Worm (Caenorhabditis elegans) whole organism, dauer: ENCODE data around the gene ZC190.6.
"Not testable (repeated sequence)": the region's sequence is repeated elsewhere in the genome, so short reads cannot be mapped to it uniquely, and the experiment has no call there.

Experiments used
- unc-62 ChIP-seq: sonication (generic microtip); optimal IDR thresholded peaks from 2 replicates; lab custom pipeline; 2017; ENCODE audit warnings: missing biosample characterization, missing genetic modification reagents, missing genetic modification characterization

ZC190.6 gene

ce11 chrV:8677193-8677592 lies at the start of gene ZC190.6:
Gene ZC190.6 (minus strand): TSS chrV:8677293.
- no peak for TF ChIP-seq unc-62

DNA sequence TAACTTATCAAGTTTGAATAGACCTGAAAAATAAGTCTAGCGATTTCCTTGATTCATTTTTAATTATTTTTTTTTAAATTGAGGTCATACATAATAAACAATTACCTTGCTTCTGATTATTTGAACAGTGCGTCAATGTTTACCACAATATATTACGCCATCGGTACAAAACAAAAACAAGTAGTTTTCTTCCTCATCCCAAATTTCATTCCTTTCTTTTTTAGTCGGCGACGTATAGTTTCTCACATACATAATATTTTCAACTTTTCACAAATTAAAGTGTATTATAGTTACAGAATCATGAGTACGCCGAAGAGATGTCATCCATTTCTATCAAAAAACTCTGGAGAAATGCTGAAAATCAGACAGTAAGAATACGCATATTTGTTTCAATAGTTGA lies 49.1 kb upstream of the ZC190.6 start, which contains the start of gene droe-8:
droe-8 (plus strand) TSS at position 301 of the 400 bp plus-strand sequence.
- TF ChIP-seq unc-62: not testable (repeated sequence)

DNA sequence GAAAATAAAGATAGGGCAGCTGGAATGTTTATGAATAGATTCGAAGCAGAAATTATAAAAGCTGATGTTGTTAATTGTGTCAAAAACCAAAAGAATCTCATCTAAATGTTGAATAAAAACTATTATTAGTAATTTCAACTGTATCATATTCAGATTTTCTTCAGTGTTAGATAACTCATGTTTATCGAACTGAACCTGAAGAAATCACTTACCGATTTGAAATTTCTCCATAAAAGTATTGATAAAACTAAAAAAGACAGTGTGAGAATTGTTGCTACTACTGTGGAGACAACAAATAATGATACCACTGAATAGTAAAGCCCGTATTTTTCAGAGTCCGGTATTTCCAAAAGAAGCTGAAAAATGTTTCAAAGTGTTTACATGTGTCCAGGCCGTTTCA lies 45.1 kb upstream of the ZC190.6 start, which contains the start of gene ZC196.8:
ZC196.8 (minus strand) TSS at position 101 of the 400 bp plus-strand sequence.
- not testable (repeated sequence) for TF ChIP-seq unc-62

DNA sequence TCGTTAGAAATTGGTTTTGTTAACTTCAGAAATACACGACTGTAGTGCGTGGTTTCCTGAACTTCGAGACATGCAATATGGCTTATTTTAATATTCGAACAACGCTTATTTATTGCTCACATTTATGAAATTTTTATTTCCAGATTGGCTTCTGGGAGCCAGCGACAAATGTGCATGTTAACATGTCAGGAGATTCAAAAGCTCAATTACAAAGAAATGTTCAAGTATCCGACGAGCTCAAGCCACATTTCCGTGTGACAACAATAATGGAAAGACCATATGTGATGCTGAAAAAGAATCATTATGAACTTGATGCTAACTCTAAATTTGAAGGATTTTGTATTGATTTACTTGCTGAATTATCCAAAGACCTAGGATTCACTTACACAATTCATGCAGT lies 41.3 kb upstream of the ZC190.6 start:
- no peak for TF ChIP-seq unc-62

DNA sequence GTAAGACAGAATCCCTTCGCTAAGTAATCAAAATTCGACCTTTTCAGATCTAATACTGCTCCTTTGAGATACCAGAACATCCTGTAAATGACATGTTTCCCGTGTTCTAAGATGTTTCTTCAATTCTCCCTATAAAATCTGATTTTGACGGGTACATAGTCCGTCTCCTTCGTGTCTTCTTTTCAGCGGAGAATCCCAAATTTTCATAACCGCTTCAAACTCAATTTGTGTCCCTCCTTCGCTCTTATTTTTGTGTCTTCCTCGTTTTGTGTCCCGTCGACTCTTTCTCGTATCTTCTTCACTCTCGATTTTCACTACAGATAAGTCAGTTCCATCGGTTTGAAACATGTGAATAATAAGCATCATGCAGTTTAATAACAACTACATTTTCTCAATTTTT lies 39.1 kb upstream of the ZC190.6 start, which contains the start of gene glr-5:
glr-5 (plus strand) TSS at position 321 of the 400 bp plus-strand sequence.
- TF ChIP-seq unc-62: no peak

DNA sequence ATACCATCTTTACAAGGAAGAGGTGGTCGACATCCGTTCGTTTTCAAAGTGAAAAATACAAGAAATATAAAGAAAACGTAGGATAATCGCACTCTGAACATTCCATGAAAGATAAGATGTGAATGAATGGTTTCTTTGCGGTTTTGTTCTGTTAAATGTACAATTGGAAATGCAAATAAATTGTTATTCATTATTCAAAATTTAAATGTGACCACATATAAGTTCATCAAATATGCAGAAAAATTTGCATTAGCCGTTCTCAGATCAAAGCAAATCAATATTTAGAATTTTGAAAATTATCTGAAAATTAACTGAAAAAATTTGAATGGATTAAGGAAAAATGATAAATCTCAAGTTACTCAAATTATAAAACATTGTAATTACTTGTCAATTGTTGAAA lies 34.8 kb upstream of the ZC190.6 start, which contains the start of gene ZC178.2:
ZC178.2 (minus strand) TSS at position 101 of the 400 bp plus-strand sequence.
- TF ChIP-seq unc-62: no peak

ce11 chrV:8696218-8696617 lies 19.1 kb upstream of the ZC190.6 start, which contains the start of gene ZC190.10:
Gene ZC190.10 (minus strand): TSS chrV:8696318.
- TF ChIP-seq unc-62: not testable (repeated sequence)

ce11 chrV:8687707-8688106 lies 10.6 kb upstream of the ZC190.6 start, which contains the start of gene ZC190.8:
Gene ZC190.8 (minus strand): TSS chrV:8687807.
- no peak for TF ChIP-seq unc-62

- TF ChIP-seq unc-62: no peak
Observed at ce11 chrV:8686764-8687163, 9.7 kb upstream of the ZC190.6 start, which contains the start of gene ZC190.7. Gene ZC190.7 (minus strand): TSS chrV:8686864.

DNA sequence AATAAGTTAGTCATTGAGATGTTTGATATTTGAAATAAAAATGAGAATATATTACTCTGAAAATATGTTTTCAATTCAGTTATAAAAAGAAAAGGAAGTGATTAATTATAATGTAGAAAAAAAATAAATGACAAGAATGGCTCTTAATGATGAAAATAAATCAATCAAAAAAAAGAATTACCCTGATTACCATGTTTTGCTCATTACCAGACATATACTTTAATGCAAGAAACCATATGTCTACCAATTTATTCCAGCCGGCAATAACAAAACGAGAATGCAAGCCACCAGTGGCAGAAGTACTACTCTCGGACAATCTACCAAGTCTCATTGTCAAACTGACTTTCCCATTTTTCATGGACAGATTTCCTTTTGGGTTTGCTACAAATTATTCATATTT lies 6.7 kb upstream of the ZC190.6 start:
- no peak for TF ChIP-seq unc-62

- no peak for TF ChIP-seq unc-62
Observed at ce11 chrV:8682719-8683118, 5.6 kb upstream of the ZC190.6 start, which contains the start of gene cln-3.3. Gene cln-3.3 (plus strand): TSS chrV:8683052.

DNA sequence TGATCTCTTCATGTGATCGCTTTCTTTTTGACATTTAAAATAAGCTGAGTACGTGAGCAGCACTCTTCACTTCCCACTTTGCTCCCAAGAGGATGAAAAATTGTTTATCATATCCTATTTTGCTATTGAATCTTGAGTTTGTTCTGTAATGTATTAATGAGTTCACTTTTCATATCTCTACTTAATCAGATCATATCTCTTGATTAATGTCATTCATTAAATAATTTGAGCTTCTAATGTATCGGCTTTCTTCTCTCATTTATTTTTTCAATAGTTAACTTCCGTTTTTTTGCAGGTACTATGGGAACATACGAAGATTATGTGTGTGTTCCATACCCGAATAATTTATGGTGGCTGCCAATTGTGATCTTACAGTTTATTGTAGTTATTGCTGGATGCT lies 4.0 kb upstream of the ZC190.6 start, which contains the start of gene ZC190.2:
ZC190.2 (plus strand) TSS at position 301 of the 400 bp plus-strand sequence.
- no peak for TF ChIP-seq unc-62

- TF ChIP-seq unc-62: no peak
Observed at ce11 chrV:8673498-8673897, 3.6 kb downstream of the ZC190.6 start, which contains the start of gene ZC190.5. Gene ZC190.5 (minus strand): TSS chrV:8673598.

DNA sequence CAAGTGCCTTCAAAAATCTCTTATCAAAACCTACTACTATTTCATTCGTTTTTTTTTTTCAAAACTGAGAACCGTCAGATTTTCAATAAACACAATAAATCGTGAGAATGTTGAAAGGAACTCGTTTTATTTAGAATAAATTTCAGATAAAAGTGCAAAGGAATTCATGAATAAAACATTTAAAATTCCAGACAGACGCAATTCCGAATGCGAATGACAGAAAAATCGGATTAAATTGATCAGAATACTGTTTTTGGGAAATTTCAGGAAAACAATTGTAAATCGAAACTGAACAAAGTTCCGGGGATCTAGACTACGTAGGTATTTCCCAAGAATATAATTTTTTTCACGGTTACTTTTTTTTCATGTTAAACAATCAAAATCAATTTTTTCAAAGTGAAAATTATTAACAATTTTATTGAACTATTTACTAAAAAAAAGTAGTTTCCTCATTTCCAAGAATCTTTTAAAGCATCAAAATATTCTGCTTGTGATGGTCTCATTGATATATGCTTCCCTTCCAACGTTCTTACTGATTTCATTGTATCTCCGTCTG lies 5.4 kb downstream of the ZC190.6 start:
- TF ChIP-seq unc-62: no peak

ce11 chrV:8670759-8671158 lies 6.3 kb downstream of the ZC190.6 start:
- TF ChIP-seq unc-62: no peak

ce11 chrV:8668224-8668623 lies 8.9 kb downstream of the ZC190.6 start:
- no peak for TF ChIP-seq unc-62

- TF ChIP-seq unc-62: no peak
Observed at ce11 chrV:8667230-8668021, 9.7 kb downstream of the ZC190.6 start.
